Worm (Caenorhabditis elegans): Measurements from ENCODE around the gene snf-11.

DNA sequence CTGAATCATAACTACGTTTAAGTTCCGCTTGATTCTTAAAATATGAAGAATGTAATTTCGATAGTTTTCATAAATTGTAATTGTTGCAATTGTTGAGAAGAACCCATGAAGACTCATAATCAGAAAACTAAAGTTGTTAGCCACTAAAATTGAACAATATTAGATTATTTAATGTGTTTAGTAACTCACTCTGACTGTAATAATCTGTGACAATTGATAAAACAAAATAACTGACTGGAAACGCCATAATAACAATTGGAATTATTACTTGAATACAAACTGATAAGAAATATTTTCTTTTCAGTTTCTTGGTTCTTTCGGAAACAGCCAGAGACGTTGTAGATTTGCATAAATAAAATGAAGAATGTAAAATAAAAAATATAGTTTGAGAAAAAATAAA lies 8.8 kb downstream of the snf-11 start:
- TF ChIP-seq unc-130 (tag; optimal IDR thresholded peaks at IDR 0.05) = no peak
- no peak for TF ChIP-seq ets-5 (GFP tag; IDR thresholded peaks at IDR 0.05)

All from whole organism, L1 larva.